Fruit fly (Drosophila melanogaster) ovary, adult (tissue): ENCODE data around the gene r.

Experiments used
- CG17801 ChIP-seq: fragments of 200-800 bp; optimal IDR thresholded peaks from 2 replicates; lab custom pipeline; 2019; ENCODE audit warnings: missing biosample characterization, mild to moderate bottlenecking, missing genetic modification characterization, moderate library complexity; ENCODE audit not compliant: partially characterized antibody

The r gene

dm6 chrX:16641101-16641420, 14.1 kb upstream of the r start:
- no peak for TF ChIP-seq CG17801 (GFP tag; lab: Kevin White, UChicago)

dm6 chrX:16643363-16643946, 11.7 kb upstream of the r start:
- no peak for TF ChIP-seq CG17801 (GFP tag; lab: Kevin White, UChicago)

- no peak for TF ChIP-seq CG17801 (GFP tag; lab: Kevin White, UChicago)
Measured at dm6 chrX:16644535-16645131, 10.5 kb upstream of the r start.

- no peak for TF ChIP-seq CG17801 (GFP tag; lab: Kevin White, UChicago)
Measured at dm6 chrX:16645472-16645871, 9.7 kb upstream of the r start.

dm6 chrX:16647092-16647632, 8.0 kb upstream of the r start:
- no peak for TF ChIP-seq CG17801 (GFP tag; lab: Kevin White, UChicago)

dm6 chrX:16647737-16648434, 7.3 kb upstream of the r start:
- no peak for TF ChIP-seq CG17801 (GFP tag; lab: Kevin White, UChicago)

dm6 chrX:16648435-16648781, 6.8 kb upstream of the r start:
- TF ChIP-seq CG17801 (GFP tag; lab: Kevin White, UChicago) = no peak

- TF ChIP-seq CG17801 (GFP tag; lab: Kevin White, UChicago) = no peak
Measured at dm6 chrX:16650078-16651063, 4.8 kb upstream of the r start.

- TF ChIP-seq CG17801 (GFP tag; lab: Kevin White, UChicago) = no peak
Measured at dm6 chrX:16651098-16651497, 4.1 kb upstream of the r start, which contains the start of the genes CG32573 and CG42512. TSS of gene CG32573 (plus strand) at chrX:16651376. TSS of gene CG42512 (plus strand) at chrX:16651376.

dm6 chrX:16651625-16652024, 3.5 kb upstream of the r start:
- TF ChIP-seq CG17801 (GFP tag; lab: Kevin White, UChicago) = no peak

- TF ChIP-seq CG17801 (GFP tag; lab: Kevin White, UChicago) = no peak
Measured at dm6 chrX:16655724-16656235, 621 bp downstream of the r start.

dm6 chrX:16660632-16661031, 5.5 kb downstream of the r start:
- no peak for TF ChIP-seq CG17801 (GFP tag; lab: Kevin White, UChicago)

dm6 chrX:16664405-16665064, 9.4 kb downstream of the r start, which contains the start of gene CG15865:
TSS of gene CG15865 (minus strand) at chrX:16664455.
- no peak for TF ChIP-seq CG17801 (GFP tag; lab: Kevin White, UChicago)

- no peak for TF ChIP-seq CG17801 (GFP tag; lab: Kevin White, UChicago)
Measured at dm6 chrX:16669849-16670248, 14.7 kb downstream of the r start.
